Worm (Caenorhabditis elegans): Measurements from ENCODE around the gene pmt-2.

Gene pmt-2

DNA sequence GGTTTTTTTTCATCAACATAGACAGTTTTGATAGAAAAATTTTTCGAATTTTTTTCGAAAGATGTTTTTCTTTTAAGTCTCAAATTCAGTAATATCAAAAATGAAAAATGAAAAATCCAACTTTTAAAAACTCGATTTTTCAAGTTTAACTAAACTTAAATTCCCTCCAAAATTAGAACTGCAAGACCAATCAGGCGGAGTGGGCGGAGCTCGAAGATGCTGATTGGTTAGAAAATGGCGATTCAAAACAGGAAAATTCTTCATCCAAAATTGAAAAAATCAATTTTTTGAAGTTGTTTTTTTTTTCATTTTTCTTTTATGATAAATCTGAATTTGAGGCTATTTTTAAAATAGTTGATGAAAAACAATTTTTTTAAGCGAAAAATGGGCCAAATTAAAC is 3.7 kb upstream of the pmt-2 start:
- TF ChIP-seq nfyb-1 (GFP tag; IDR thresholded peaks at IDR 0.05) (peak; percentile 75), madf-10 (tag; optimal IDR thresholded peaks at IDR 0.05) (no peak), lin-54 (GFP tag; optimal IDR thresholded peaks at IDR 0.05) (no peak)

DNA sequence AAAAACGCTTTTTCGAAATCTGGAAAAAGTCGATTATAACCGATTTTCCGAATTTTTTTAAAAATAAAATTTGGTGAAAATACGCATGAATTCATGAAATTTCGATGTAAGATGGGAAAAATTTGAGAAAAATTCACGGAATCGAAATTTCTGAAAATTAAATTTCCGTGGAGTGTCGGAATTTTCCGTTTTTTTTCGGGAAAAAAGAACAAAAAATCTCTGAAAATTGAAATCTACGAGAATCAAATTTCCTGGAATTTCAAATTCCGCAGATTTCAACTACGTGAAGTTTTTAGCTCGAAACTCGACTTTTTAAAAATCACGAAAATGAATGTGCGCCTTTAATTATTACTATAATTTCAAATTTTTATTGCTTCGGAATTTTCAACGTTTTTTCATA is 2.0 kb upstream of the pmt-2 start:
- TF ChIP-seq rpc-1 (optimal IDR thresholded peaks at IDR 0.05) (no peak), rpc-1 (tag; optimal IDR thresholded peaks at IDR 0.05) (no peak), rec-8 (tag; optimal IDR thresholded peaks at IDR 0.05) (no peak), madf-8 (GFP tag; conservative IDR thresholded peaks at IDR 0.05) (no peak), K11D2.4 (GFP tag; IDR thresholded peaks at IDR 0.05) (no peak), ztf-18 (tag; optimal IDR thresholded peaks at IDR 0.05) (no peak)

DNA sequence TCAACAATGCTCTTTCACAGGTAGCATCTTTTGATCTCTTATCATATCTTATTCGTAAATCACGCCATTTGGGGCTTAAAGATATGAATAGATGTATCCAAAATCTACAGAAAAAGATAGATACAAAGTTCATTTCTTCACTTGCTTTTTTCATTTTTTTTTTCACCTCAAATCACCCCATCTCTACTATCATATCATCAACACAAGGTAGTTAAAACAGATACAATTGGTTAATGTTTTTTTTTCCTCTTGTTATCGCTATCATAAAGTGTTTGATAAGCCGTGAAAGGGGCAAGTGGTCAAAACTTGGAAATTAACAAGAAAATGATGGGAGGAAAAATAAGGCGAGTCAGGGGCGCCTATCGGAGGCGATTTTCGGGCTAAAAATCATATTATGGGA is 1.9 kb downstream of the pmt-2 start:
- TF ChIP-seq hlh-26 (GFP tag; conservative IDR thresholded peaks at IDR 0.05) (no peak), nhr-80 (tag; optimal IDR thresholded peaks at IDR 0.05) (peak; percentile 60)

DNA sequence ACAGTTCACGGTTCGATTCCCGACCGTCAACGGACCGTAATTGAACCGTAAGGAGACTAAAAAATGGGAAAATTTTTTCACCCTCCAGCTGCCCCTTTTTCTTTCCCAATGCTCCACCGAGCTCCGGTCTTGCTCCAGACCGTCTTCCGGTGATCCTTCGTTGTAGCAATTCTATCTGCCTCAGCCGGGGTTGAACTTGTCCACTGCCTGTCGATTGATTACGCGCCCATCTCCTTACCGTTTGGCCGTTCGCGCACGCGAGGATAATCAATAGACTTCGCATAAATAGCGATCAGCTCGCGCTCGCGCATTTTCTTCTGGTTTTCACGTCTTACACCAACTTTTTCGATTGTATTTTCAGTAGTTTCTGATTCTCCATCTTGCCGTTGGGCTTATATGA is 4.4 kb downstream of the pmt-2 start:
- TF ChIP-seq cebp-1 (GFP tag; IDR thresholded peaks at IDR 0.05), result 0 out of 2 replicates have a peak, but pooled peaks have one; percentile 27
- TF ChIP-seq cebp-1 (tag; optimal IDR thresholded peaks at IDR 0.05), result peak; percentile 21
- 0 out of 2 replicates have a peak, but pooled peaks have one; percentile 46 for TF ChIP-seq ceh-40 (GFP tag; IDR thresholded peaks at IDR 0.05)
- TF ChIP-seq nhr-90 (tag; optimal IDR thresholded peaks at IDR 0.05), result peak; percentile 1
- peak; percentile 26; the same call in 1 of the 2 replicates for TF ChIP-seq C17E4.6 (GFP tag; IDR thresholded peaks at IDR 0.05)
- peak; percentile 82 for TF ChIP-seq ekl-4 (GFP tag; IDR thresholded peaks at IDR 0.05)
- TF ChIP-seq cebp-2 (GFP tag; IDR thresholded peaks at IDR 0.05), result peak; percentile 78; the same call in 1 of the 2 replicates
- peak; percentile 81 for TF ChIP-seq D2030.7 (GFP tag; IDR thresholded peaks at IDR 0.05)
- TF ChIP-seq rpc-1 (optimal IDR thresholded peaks at IDR 0.05), result peak; percentile 23
- TF ChIP-seq rpc-1 (tag; optimal IDR thresholded peaks at IDR 0.05), result peak; percentile 56
- peak; percentile 51; the same call in 1 of the 2 replicates for TF ChIP-seq rcor-1 (GFP tag; IDR thresholded peaks at IDR 0.05)
- TF ChIP-seq attf-6 (GFP tag; IDR thresholded peaks at IDR 0.05), result peak; percentile 71
- TF ChIP-seq ztf-25 (GFP tag; IDR thresholded peaks at IDR 0.05), result peak; percentile 85; the same call in 1 of the 2 replicates
- peak; percentile 92 for TF ChIP-seq egl-44 (GFP tag; IDR thresholded peaks at IDR 0.05)
- TF ChIP-seq nhr-120 (GFP tag; IDR thresholded peaks at IDR 0.05), result 0 out of 2 replicates have a peak, but pooled peaks have one; percentile 84
- TF ChIP-seq madf-6 (GFP tag; IDR thresholded peaks at IDR 0.05), result peak; percentile 69
- peak; percentile 36; the same call in 1 of the 2 replicates for TF ChIP-seq hmg-20 (GFP tag; IDR thresholded peaks at IDR 0.05)
- TF ChIP-seq ztf-28 (GFP tag; IDR thresholded peaks at IDR 0.05), result 0 out of 2 replicates have a peak, but pooled peaks have one; percentile 65
- 0 out of 2 replicates have a peak, but pooled peaks have one; percentile 53 for TF ChIP-seq madf-3 (GFP tag; IDR thresholded peaks at IDR 0.05)
- peak; percentile 43 for TF ChIP-seq F33H1.4 (GFP tag; IDR thresholded peaks at IDR 0.05)
- peak; percentile 66; the same call in 1 of the 2 replicates for TF ChIP-seq hsf-1 (GFP tag; IDR thresholded peaks at IDR 0.05)
- peak; percentile 64 for TF ChIP-seq Y53G8AR.9 (GFP tag; conservative IDR thresholded peaks at IDR 0.05)
- TF ChIP-seq lin-26 (GFP tag; IDR thresholded peaks at IDR 0.05), result peak; percentile 98
- peak; percentile 72; the same call in 1 of the 2 replicates for TF ChIP-seq aptf-3 (GFP tag; IDR thresholded peaks at IDR 0.05)
- TF ChIP-seq pbrm-1 (GFP tag; IDR thresholded peaks at IDR 0.05), result peak; percentile 55; the same call in 1 of the 2 replicates
- peak; percentile 68 for TF ChIP-seq nfyb-1 (GFP tag; IDR thresholded peaks at IDR 0.05)
- TF ChIP-seq tbp1 (GFP tag; optimal IDR thresholded peaks at IDR 0.05), result peak; percentile 78
- TF ChIP-seq Y95B8A.8 (GFP tag; IDR thresholded peaks at IDR 0.05), result peak; percentile 43; the same call in 1 of the 2 replicates
- TF ChIP-seq hmg-1.2 (GFP tag; IDR thresholded peaks at IDR 0.05), result peak; percentile 57
- peak; percentile 26; the same call in 1 of the 2 replicates for TF ChIP-seq Y79H2A.3 (GFP tag; conservative IDR thresholded peaks at IDR 0.05)
- TF ChIP-seq bed-1 (GFP tag; IDR thresholded peaks at IDR 0.05), result peak; percentile 88; the same call in 1 of the 2 replicates
- TF ChIP-seq mcd-1 (GFP tag; IDR thresholded peaks at IDR 0.05), result peak; percentile 48
- peak; percentile 15 for TF ChIP-seq die-1 (tag; optimal IDR thresholded peaks at IDR 0.05)
- TF ChIP-seq ceh-58 (GFP tag; IDR thresholded peaks at IDR 0.05), result 0 out of 2 replicates have a peak, but pooled peaks have one; percentile 81
- TF ChIP-seq B0261.1 (tag; optimal IDR thresholded peaks at IDR 0.05), result peak; percentile 33
- peak; percentile 39; the same call in 1 of the 2 replicates for TF ChIP-seq egrh-3 (GFP tag; IDR thresholded peaks at IDR 0.05)

Data from whole organism, young adult.